Worm (Caenorhabditis elegans) whole organism, L2 larva: ENCODE results near the gene cyk-3.

Experiments used
- C34F6.9 ChIP-seq: fragments of 150-350 bp; optimal IDR thresholded peaks from 2 replicates; lab custom pipeline; 2014; ENCODE audit warnings: missing biosample characterization, missing genetic modification characterization
- R02D3.7 ChIP-seq: fragments of 150-350 bp; optimal IDR thresholded peaks from 2 replicates; lab custom pipeline; 2014; ENCODE audit warnings: missing biosample characterization, missing genetic modification characterization
- dmd-4 ChIP-seq: sonication (generic microtip); optimal IDR thresholded peaks from 2 replicates; lab custom pipeline; 2017; ENCODE audit warnings: missing biosample characterization, missing genetic modification characterization
- lsy-2 ChIP-seq, 2 experiments: fragments of 150-350 bp in 1 of 2; sonication (generic microtip) in 1 of 2; optimal IDR thresholded peaks; 2 replicates each; lab custom pipeline; 2014 to 2017; ENCODE audit warnings: missing biosample characterization in 2 of 2, missing genetic modification characterization in 2 of 2
- nhr-10 ChIP-seq: sonication (generic microtip); optimal IDR thresholded peaks from 2 replicates; lab custom pipeline; 2017; ENCODE audit warnings: missing biosample characterization, missing genetic modification characterization
- nhr-237 ChIP-seq: fragments of 150-350 bp; optimal IDR thresholded peaks from 2 replicates; lab custom pipeline; 2014; ENCODE audit warnings: missing biosample characterization, missing genetic modification characterization
- nhr-25 ChIP-seq: fragments of 150-350 bp; sonication (generic microtip); optimal IDR thresholded peaks from 3 replicates; lab custom pipeline; 2014; ENCODE audit warnings: missing biosample characterization, missing genetic modification characterization
- ztf-11 ChIP-seq: sonication (generic microtip); optimal IDR thresholded peaks from 2 replicates; lab custom pipeline; 2017; ENCODE audit warnings: missing biosample characterization, missing genetic modification characterization

DNA sequence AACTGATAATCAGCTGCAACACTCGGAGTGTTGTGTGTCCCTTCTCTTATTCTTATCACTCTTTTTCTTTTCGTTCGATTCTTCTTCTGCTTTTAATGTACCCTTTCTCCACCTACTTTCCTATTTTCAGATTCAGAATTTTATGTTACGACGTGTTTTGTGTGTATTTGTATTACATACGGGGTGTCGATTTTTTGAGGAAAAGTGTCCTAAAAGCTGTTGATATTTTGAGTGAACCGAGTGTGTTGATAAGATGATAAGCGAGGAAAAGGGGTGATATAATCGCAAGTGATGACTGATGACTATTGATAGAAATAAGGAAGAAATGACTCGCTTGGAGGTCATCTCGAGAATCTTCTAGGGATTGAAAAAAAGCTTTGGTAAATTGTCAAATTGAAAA, 38.6 kb upstream of the cyk-3 start:
- TF ChIP-seq C34F6.9 (tag; lab: Kevin White, UChicago) (no peak), lsy-2 (tag; optimal IDR thresholded peaks at IDR 0.05; lab: Kevin White, UChicago) (no peak), nhr-10 (tag; lab: Kevin White, UChicago) (no peak), ztf-11 (no peak), R02D3.7 (tag; lab: Kevin White, UChicago) (no peak), nhr-237 (tag; lab: Kevin White, UChicago) (no peak), nhr-25 (tag; lab: Kevin White, UChicago) (no peak), dmd-4 (tag; lab: Kevin White, UChicago) (no peak)
